Fruit fly (Drosophila melanogaster) whole organism, embryonic: ENCODE measurements around the gene CG4393.
A peak's percentile ranks its signal among the peaks of the same experiment; 100 is the strongest.

Source experiments
- Atf6 ChIP-seq: fragments of 200-800 bp; sonication (Bioruptor generic); IDR thresholded peaks from 2 replicates; pipeline ENCODE4 v1.3.6; 2022; ENCODE audit warnings: missing biosample characterization, missing genetic modification characterization
- B-H1 ChIP-seq: fragments of 200-800 bp; sonication (Bioruptor generic); IDR thresholded peaks from 3 replicates; pipeline ENCODE4 v1.3.6; 2022; ENCODE audit warnings: missing biosample characterization, missing genetic modification characterization
- Bdp1 ChIP-seq: fragments of 200-800 bp; sonication (Bioruptor generic); optimal IDR thresholded peaks from 3 replicates; lab custom pipeline; 2016; ENCODE audit warnings: missing biosample characterization, missing genetic modification characterization
- CG11085 ChIP-seq: fragments of 200-800 bp; sonication (Bioruptor generic); IDR thresholded peaks from 2 replicates; pipeline ENCODE4 v1.3.6; 2022; ENCODE audit warnings: missing biosample characterization, missing genetic modification characterization
- CG11398 ChIP-seq: fragments of 200-800 bp; sonication (Bioruptor generic); optimal IDR thresholded peaks from 2 replicates; lab custom pipeline; 2016; ENCODE audit warnings: missing biosample characterization, missing genetic modification characterization
- CG11560 ChIP-seq: fragments of 200-800 bp; sonication (Bioruptor generic); IDR thresholded peaks from 3 replicates; pipeline ENCODE4 v1.3.6; 2022; ENCODE audit warnings: missing biosample characterization, missing genetic modification characterization
- CG11723 ChIP-seq: fragments of 200-800 bp; sonication (Bioruptor generic); optimal IDR thresholded peaks from 2 replicates; lab custom pipeline; 2017; ENCODE audit warnings: missing biosample characterization, mild to moderate bottlenecking, missing genetic modification characterization
- CG12942 ChIP-seq: fragments of 200-800 bp; sonication (Bioruptor generic); optimal IDR thresholded peaks from 3 replicates; lab custom pipeline; 2016; ENCODE audit warnings: missing biosample characterization, missing genetic modification characterization
- CG13123 ChIP-seq: fragments of 200-800 bp; sonication (Bioruptor generic); optimal IDR thresholded peaks from 2 replicates; lab custom pipeline; 2016; ENCODE audit warnings: missing biosample characterization, missing genetic modification characterization
- CG13287 ChIP-seq: fragments of 200-800 bp; sonication (Bioruptor generic); IDR thresholded peaks from 2 replicates; pipeline ENCODE4 v1.3.6; 2022; ENCODE audit warnings: missing biosample characterization, missing genetic modification characterization; ENCODE audit not compliant: partially characterized antibody
- CG15011 ChIP-seq: fragments of 200-800 bp; sonication (Bioruptor generic); optimal IDR thresholded peaks from 3 replicates; lab custom pipeline; 2018; ENCODE audit warnings: missing biosample characterization, mild to moderate bottlenecking, missing genetic modification characterization
- CG16779 ChIP-seq: fragments of 200-800 bp; sonication (Bioruptor generic); IDR thresholded peaks from 2 replicates; pipeline ENCODE4 v1.3.6; 2022; ENCODE audit warnings: missing biosample characterization, missing genetic modification characterization
- CG1792 ChIP-seq: fragments of 200-800 bp; sonication (Bioruptor generic); optimal IDR thresholded peaks from 2 replicates; lab custom pipeline; 2016; ENCODE audit warnings: missing biosample characterization, missing genetic modification characterization
- CG2678 ChIP-seq: fragments of 200-800 bp; sonication (Bioruptor generic); optimal IDR thresholded peaks from 3 replicates; lab custom pipeline; 2019; ENCODE audit warnings: missing biosample characterization, mild to moderate bottlenecking, missing genetic modification characterization, moderate library complexity
- CG30431 ChIP-seq: fragments of 200-800 bp; sonication (Bioruptor generic); optimal IDR thresholded peaks from 2 replicates; lab custom pipeline; 2017; ENCODE audit warnings: missing biosample characterization, missing genetic modification characterization
- CG32772 ChIP-seq: fragments of 200-800 bp; sonication (Bioruptor generic); IDR thresholded peaks from 2 replicates; pipeline ENCODE4 v1.3.6; 2022; ENCODE audit warnings: missing biosample characterization, missing genetic modification characterization
- CG34422 ChIP-seq: fragments of 200-800 bp; sonication (Bioruptor generic); IDR thresholded peaks from 3 replicates; pipeline ENCODE4 v1.3.6; 2022; ENCODE audit warnings: missing biosample characterization, missing genetic modification characterization
- CG4282 ChIP-seq: fragments of 200-800 bp; sonication (Bioruptor generic); optimal IDR thresholded peaks from 2 replicates; lab custom pipeline; 2016; ENCODE audit warnings: missing biosample characterization, missing genetic modification characterization
- CG6175 ChIP-seq: fragments of 200-800 bp; sonication (Bioruptor generic); IDR thresholded peaks from 3 replicates; pipeline ENCODE4 v1.3.6; 2022; ENCODE audit warnings: missing biosample characterization, missing genetic modification characterization
- CG6813 ChIP-seq: fragments of 200-800 bp; sonication (Bioruptor generic); optimal IDR thresholded peaks from 2 replicates; lab custom pipeline; 2017; ENCODE audit warnings: missing biosample characterization, missing genetic modification characterization, mild to moderate bottlenecking, moderate library complexity, missing genetic modification reagents
- CG7963 ChIP-seq: fragments of 200-800 bp; sonication (Bioruptor generic); IDR thresholded peaks from 3 replicates; pipeline ENCODE4 v1.3.6; 2022; ENCODE audit warnings: missing biosample characterization, missing genetic modification characterization; ENCODE audit not compliant: partially characterized antibody
- CG9797 ChIP-seq: fragments of 200-800 bp; sonication (Bioruptor generic); optimal IDR thresholded peaks from 3 replicates; lab custom pipeline; 2018; ENCODE audit warnings: missing biosample characterization, mild to moderate bottlenecking, missing genetic modification characterization
- CG9876 ChIP-seq: fragments of 200-800 bp; sonication (Bioruptor generic); optimal IDR thresholded peaks from 2 replicates; lab custom pipeline; 2016; ENCODE audit warnings: missing biosample characterization, missing genetic modification characterization
- H2.0 ChIP-seq: fragments of 200-800 bp; sonication (Bioruptor generic); IDR thresholded peaks from 2 replicates; pipeline ENCODE4 v1.3.6; 2022; ENCODE audit warnings: missing biosample characterization, missing genetic modification characterization
- HLH3B ChIP-seq: fragments of 200-800 bp; sonication (Bioruptor generic); IDR thresholded peaks from 2 replicates; pipeline ENCODE4 v1.3.6; 2022; ENCODE audit warnings: missing biosample characterization, missing genetic modification characterization
- HLH4C ChIP-seq: fragments of 200-800 bp; sonication (Bioruptor generic); IDR thresholded peaks from 3 replicates; pipeline ENCODE4 v1.3.6; 2022; ENCODE audit warnings: missing biosample characterization, missing genetic modification characterization; ENCODE audit not compliant: partially characterized antibody
- Hr78 ChIP-seq, 2 experiments: fragments of 200-800 bp in 1 of 2; fragments of >200 bp in 1 of 2; sonication (Bioruptor generic) in 1 of 2; optimal IDR thresholded peaks; 2 replicates each; lab custom pipeline; 2017 to 2019; ENCODE audit warnings: missing biosample characterization in 2 of 2, missing genetic modification characterization in 2 of 2, mild to moderate bottlenecking in 1 of 2, moderate library complexity in 1 of 2
- Mes4 ChIP-seq: fragments of 200-800 bp; sonication (Bioruptor generic); optimal IDR thresholded peaks from 2 replicates; lab custom pipeline; 2016; ENCODE audit warnings: missing biosample characterization, missing genetic modification characterization
- NC2α ChIP-seq: fragments of 200-800 bp; sonication (Bioruptor generic); optimal IDR thresholded peaks from 2 replicates; lab custom pipeline; 2016; ENCODE audit warnings: missing biosample characterization, missing genetic modification characterization
- NC2β ChIP-seq: fragments of 200-800 bp; sonication (Bioruptor generic); optimal IDR thresholded peaks from 2 replicates; lab custom pipeline; 2016; ENCODE audit warnings: missing biosample characterization, missing genetic modification characterization
- Rfx ChIP-seq: fragments of 200-800 bp; sonication (Bioruptor generic); IDR thresholded peaks from 2 replicates; pipeline ENCODE4 v1.3.6; 2022; ENCODE audit warnings: missing biosample characterization, missing genetic modification characterization
- Rx ChIP-seq: fragments of 200-800 bp; sonication (Bioruptor generic); IDR thresholded peaks from 2 replicates; pipeline ENCODE4 v1.3.6; 2022; ENCODE audit warnings: missing biosample characterization, missing genetic modification characterization
- Trl ChIP-seq, 3 experiments: fragments of >200 bp in 2 of 3; fragments of 200-800 bp in 1 of 3; sonication (Bioruptor generic) in 1 of 3; optimal IDR thresholded peaks; 2 replicates in 1 of 3; 3 replicates in 2 of 3; lab custom pipeline; 2016 to 2017; ENCODE audit warnings: missing biosample characterization in 1 of 3, missing genetic modification characterization in 1 of 3
- br ChIP-seq: fragments of >200 bp; optimal IDR thresholded peaks from 2 replicates; lab custom pipeline; 2017
- ems ChIP-seq: fragments of 200-800 bp; sonication (Bioruptor generic); optimal IDR thresholded peaks from 3 replicates; lab custom pipeline; 2016; ENCODE audit warnings: missing biosample characterization, missing genetic modification characterization
- ftz-f1 ChIP-seq: fragments of 200-800 bp; sonication (Bioruptor generic); optimal IDR thresholded peaks from 2 replicates; lab custom pipeline; 2016; ENCODE audit warnings: missing biosample characterization, missing genetic modification characterization
- gsb ChIP-seq: fragments of 200-800 bp; sonication (Bioruptor generic); IDR thresholded peaks from 2 replicates; pipeline ENCODE4 v1.3.6; 2022; ENCODE audit warnings: missing biosample characterization, missing genetic modification characterization
- hbn ChIP-seq: fragments of 200-800 bp; sonication (Bioruptor generic); IDR thresholded peaks from 2 replicates; pipeline ENCODE4 v1.3.6; 2022; ENCODE audit warnings: missing biosample characterization, missing genetic modification characterization; ENCODE audit not compliant: partially characterized antibody
- ken ChIP-seq: fragments of 200-800 bp; sonication (Bioruptor generic); IDR thresholded peaks from 3 replicates; pipeline ENCODE4 v1.3.6; 2022; ENCODE audit warnings: missing biosample characterization, missing genetic modification characterization
- nerfin-2 ChIP-seq: fragments of 200-800 bp; sonication (Bioruptor generic); IDR thresholded peaks from 2 replicates; pipeline ENCODE4 v1.3.6; 2022; ENCODE audit warnings: missing biosample characterization, missing genetic modification characterization; ENCODE audit not compliant: partially characterized antibody
- nom ChIP-seq: fragments of 200-800 bp; sonication (Bioruptor generic); optimal IDR thresholded peaks from 2 replicates; lab custom pipeline; 2017; ENCODE audit warnings: missing biosample characterization, missing genetic modification characterization, mild to moderate bottlenecking, moderate library complexity, missing genetic modification reagents
- org-1 ChIP-seq: fragments of 200-800 bp; sonication (Bioruptor generic); optimal IDR thresholded peaks from 2 replicates; lab custom pipeline; 2017; ENCODE audit warnings: missing biosample characterization, missing genetic modification characterization
- scrt ChIP-seq: fragments of 200-800 bp; sonication (Bioruptor generic); optimal IDR thresholded peaks from 2 replicates; lab custom pipeline; 2018; ENCODE audit warnings: missing biosample characterization, mild to moderate bottlenecking, missing genetic modification characterization, moderate library complexity
- sd ChIP-seq: fragments of 200-800 bp; sonication (Bioruptor generic); optimal IDR thresholded peaks from 3 replicates; lab custom pipeline; 2018; ENCODE audit warnings: missing biosample characterization, mild to moderate bottlenecking, missing genetic modification characterization, moderate library complexity
- sim ChIP-seq: fragments of 200-800 bp; sonication (Bioruptor generic); IDR thresholded peaks from 2 replicates; pipeline ENCODE4 v1.3.6; 2022; ENCODE audit warnings: missing biosample characterization, missing genetic modification characterization
- tap ChIP-seq: fragments of 200-800 bp; optimal IDR thresholded peaks from 3 replicates; lab custom pipeline; 2019; ENCODE audit warnings: missing biosample characterization, mild to moderate bottlenecking, missing genetic modification characterization, moderate library complexity
- tio ChIP-seq: fragments of 200-800 bp; sonication (Bioruptor generic); optimal IDR thresholded peaks from 2 replicates; lab custom pipeline; 2017; ENCODE audit warnings: missing biosample characterization, missing genetic modification characterization, inconsistent platforms
- tna ChIP-seq: fragments of 200-800 bp; sonication (Bioruptor generic); IDR thresholded peaks from 2 replicates; pipeline ENCODE4 v1.3.6; 2022; ENCODE audit warnings: missing biosample characterization, missing genetic modification characterization; ENCODE audit not compliant: partially characterized antibody
- toy ChIP-seq: fragments of 200-800 bp; sonication (Bioruptor generic); IDR thresholded peaks from 2 replicates; pipeline ENCODE4 v1.3.6; 2022; ENCODE audit warnings: missing biosample characterization, missing genetic modification characterization
- ttk ChIP-seq: fragments of 200-800 bp; sonication (Bioruptor generic); IDR thresholded peaks from 2 replicates; pipeline ENCODE4 v2.1.2; 2022; ENCODE audit warnings: missing biosample characterization, missing genetic modification characterization
- zf30C ChIP-seq: fragments of 200-800 bp; sonication (Bioruptor generic); optimal IDR thresholded peaks from 3 replicates; lab custom pipeline; 2018; ENCODE audit warnings: missing biosample characterization, mild to moderate bottlenecking, missing genetic modification characterization

The CG4393 gene

dm6 chr3R:23326292-23326691 lies 58.3 kb downstream of the CG4393 start (continued):
- peak; percentile 91 for TF ChIP-seq nom (GFP tag; lab: Kevin White, UChicago)
- peak; percentile 58 for TF ChIP-seq CG13123
- TF ChIP-seq Rx (GFP tag; lab: Robert Waterston, UW): peak; percentile 67
- no peak for TF ChIP-seq CG7963 (GFP tag; lab: Robert Waterston, UW)
- peak; percentile 89 for TF ChIP-seq CG34422 (GFP tag; lab: Robert Waterston, UW)
- TF ChIP-seq Hr78 (GFP tag; optimal IDR thresholded peaks at IDR 0.05; lab: Kevin White, UChicago): peak in 1 of 2 experiments; percentile 40
- TF ChIP-seq CG4282 (GFP tag; lab: Kevin White, UChicago): peak; percentile 45
- TF ChIP-seq CG11560 (tag; lab: Robert Waterston, UW): peak; percentile 69; the same call in 2 of the 3 replicates
- 0 out of 2 replicates have a peak, but pooled peaks have one; percentile 57 for TF ChIP-seq CG16779 (GFP tag; lab: Robert Waterston, UW)
- TF ChIP-seq ems (GFP tag; lab: Kevin White, UChicago): peak; percentile 71
- peak; percentile 85 for TF ChIP-seq org-1
- no peak for TF ChIP-seq tna
- TF ChIP-seq gsb (GFP tag; lab: Robert Waterston, UW): peak; percentile 59
- TF ChIP-seq CG6175 (GFP tag; lab: Robert Waterston, UW): peak; percentile 56; the same call in 1 of the 3 replicates
- TF ChIP-seq CG2678 (tag; lab: Kevin White, UChicago): peak; percentile 86
- peak; percentile 87 for TF ChIP-seq Rfx (GFP tag; lab: Robert Waterston, UW)
- TF ChIP-seq toy: peak; percentile 66; the same call in 1 of the 2 replicates
- TF ChIP-seq Bdp1 (GFP tag; lab: Kevin White, UChicago): peak; percentile 74
- TF ChIP-seq Trl (optimal IDR thresholded peaks at IDR 0.05; lab: Kevin White, UChicago): no peak
- TF ChIP-seq Trl (GFP tag; optimal IDR thresholded peaks at IDR 0.05; lab: Kevin White, UChicago): peak; percentile 89
- peak; percentile 79 for TF ChIP-seq CG11723
- peak; percentile 79 for TF ChIP-seq Mes4 (GFP tag; lab: Kevin White, UChicago)
- peak; percentile 81 for TF ChIP-seq HLH3B (GFP tag; lab: Robert Waterston, UW)
- peak; percentile 81 for TF ChIP-seq CG32772 (GFP tag; lab: Robert Waterston, UW)
- TF ChIP-seq CG30431 (GFP tag; lab: Kevin White, UChicago): peak; percentile 80
- peak; percentile 80 for TF ChIP-seq ken
- TF ChIP-seq ttk (GFP tag; lab: Robert Waterston, UW): peak; percentile 77
- peak; percentile 84 for TF ChIP-seq sim (GFP tag; lab: Robert Waterston, UW)
- peak; percentile 82 for TF ChIP-seq tap (tag; lab: Kevin White, UChicago)
- TF ChIP-seq Atf6 (GFP tag; lab: Robert Waterston, UW): peak; percentile 81
- no peak for TF ChIP-seq br (lab: Kevin White, UChicago)
- peak; percentile 5 for TF ChIP-seq CG9797
- TF ChIP-seq CG13287 (GFP tag; lab: Robert Waterston, UW): no peak
- peak; percentile 63 for TF ChIP-seq CG12942 (GFP tag; lab: Kevin White, UChicago)
- peak; percentile 77 for TF ChIP-seq CG9876 (GFP tag; lab: Kevin White, UChicago)
- no peak for TF ChIP-seq nerfin-2
- TF ChIP-seq HLH4C (GFP tag; lab: Robert Waterston, UW): no peak
- peak; percentile 81 for TF ChIP-seq zf30C (GFP tag; lab: Kevin White, UChicago)
- no peak for TF ChIP-seq ftz-f1 (GFP tag; lab: Kevin White, UChicago)
- 0 out of 2 replicates have a peak, but pooled peaks have one; percentile 36 for TF ChIP-seq CG11085 (GFP tag; lab: Robert Waterston, UW)
- TF ChIP-seq sd: peak; percentile 31
- peak; percentile 75 for TF ChIP-seq CG6813 (GFP tag; lab: Kevin White, UChicago)
- TF ChIP-seq tio: peak; percentile 79
- peak; percentile 59 for TF ChIP-seq B-H1
- TF ChIP-seq CG11398 (GFP tag; lab: Kevin White, UChicago): peak; percentile 85
- peak; percentile 93 for TF ChIP-seq NC2β (GFP tag; lab: Kevin White, UChicago)
- no peak for TF ChIP-seq hbn (GFP tag; lab: Robert Waterston, UW)
- TF ChIP-seq NC2α (GFP tag; lab: Kevin White, UChicago): peak; percentile 81
- TF ChIP-seq scrt (GFP tag; lab: Kevin White, UChicago): peak; percentile 63
- TF ChIP-seq H2.0 (GFP tag; lab: Robert Waterston, UW): peak; percentile 80
- peak; percentile 73 for TF ChIP-seq CG1792 (GFP tag; lab: Kevin White, UChicago)
- TF ChIP-seq CG15011 (GFP tag; lab: Kevin White, UChicago): peak; percentile 69
